Fruit fly (Drosophila melanogaster) whole organism: ENCODE data around the gene Atg2.

Experiments
- CG8478 ChIP-seq: fragments of >200 bp; optimal IDR thresholded peaks from 2 replicates; lab custom pipeline; 2018; ENCODE audit warnings: inconsistent platforms
- Dll ChIP-seq: fragments of >200 bp; optimal IDR thresholded peaks from 2 replicates; lab custom pipeline; 2017
- pan ChIP-seq: fragments of >200 bp; optimal IDR thresholded peaks from 2 replicates; lab custom pipeline; 2017

- TF ChIP-seq Dll (lab: Kevin White, UChicago) (no peak), CG8478 (lab: Kevin White, UChicago) (no peak), pan (lab: Kevin White, UChicago) (no peak)
These were observed 28.3 kb upstream of the Atg2 start for dm6 chr3L:2745698-2746410.
